Fruit fly (Drosophila melanogaster): Measurements from ENCODE around the gene Muc11A.
"Not testable (repeated sequence)": the region's sequence is repeated elsewhere in the genome, so short reads cannot be mapped to it uniquely, and the experiment has no call there.

The Muc11A gene

dm6 chrX:12073637-12074036 is 14.0 kb downstream of the Muc11A start:
- no peak for TF ChIP-seq Clk (GFP tag; optimal IDR thresholded peaks at IDR 0.05)

- no peak for TF ChIP-seq Crg-1 (GFP tag; optimal IDR thresholded peaks at IDR 0.05)
- TF ChIP-seq CG33017 (tag; optimal IDR thresholded peaks at IDR 0.05), result no peak
- no peak for TF ChIP-seq CG11617 (GFP tag; optimal IDR thresholded peaks at IDR 0.05)
- no peak for TF ChIP-seq CG12768 (GFP tag; optimal IDR thresholded peaks at IDR 0.05)
- no peak for TF ChIP-seq cnc (optimal IDR thresholded peaks at IDR 0.05)
- TF ChIP-seq Clk (GFP tag; optimal IDR thresholded peaks at IDR 0.05), result no peak
- no peak for TF ChIP-seq toe (GFP tag; optimal IDR thresholded peaks at IDR 0.05)
- TF ChIP-seq pad (GFP tag; optimal IDR thresholded peaks at IDR 0.05), result no peak
- TF ChIP-seq Mnt (GFP tag; optimal IDR thresholded peaks at IDR 0.05), result no peak
- no peak for TF ChIP-seq CG1620 (GFP tag; optimal IDR thresholded peaks at IDR 0.05)
- TF ChIP-seq CG5204 (GFP tag; optimal IDR thresholded peaks at IDR 0.05), result no peak
- TF ChIP-seq CG7101 (tag; optimal IDR thresholded peaks at IDR 0.05), result no peak
- no peak for TF ChIP-seq bab1 (GFP tag; optimal IDR thresholded peaks at IDR 0.05)
- TF ChIP-seq CG14711 (tag; optimal IDR thresholded peaks at IDR 0.05), result no peak
- TF ChIP-seq tj (GFP tag; optimal IDR thresholded peaks at IDR 0.05), result no peak
- TF ChIP-seq ovo (GFP tag; optimal IDR thresholded peaks at IDR 0.05), result no peak
- no peak for TF ChIP-seq cic (GFP tag; optimal IDR thresholded peaks at IDR 0.05)
- TF ChIP-seq kay (GFP tag; ENCODE audit: borderline replicate concordance), result no peak
- no peak for TF ChIP-seq Hr96 (GFP tag; optimal IDR thresholded peaks at IDR 0.05)
Measured at dm6 chrX:12075569-12075968, 16.0 kb downstream of the Muc11A start.

DNA sequence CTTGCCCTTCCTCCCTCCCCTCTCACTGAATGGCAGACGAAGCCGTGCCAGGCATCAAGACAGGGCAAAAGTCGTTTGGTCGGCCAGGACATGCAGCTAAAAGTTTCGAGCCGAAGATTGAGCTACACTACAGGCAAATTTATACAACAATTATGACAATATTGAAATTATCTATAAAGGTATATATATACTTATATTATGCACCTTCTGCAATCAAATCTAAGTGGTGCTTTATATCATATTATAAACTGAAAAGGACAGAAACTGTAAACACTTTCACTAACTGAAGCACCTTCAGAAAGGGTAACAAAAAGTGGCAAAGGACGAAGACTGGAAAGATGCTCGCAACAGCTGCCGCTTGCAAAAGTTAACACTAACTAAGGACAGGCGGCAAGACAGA is 16.6 kb downstream of the Muc11A start:
- TF ChIP-seq CG11617 (GFP tag; optimal IDR thresholded peaks at IDR 0.05) (no peak), Crg-1 (GFP tag; optimal IDR thresholded peaks at IDR 0.05) (no peak), Mnt (GFP tag; optimal IDR thresholded peaks at IDR 0.05) (no peak), tj (GFP tag; optimal IDR thresholded peaks at IDR 0.05) (no peak), Clk (GFP tag; optimal IDR thresholded peaks at IDR 0.05) (no peak), Hr96 (GFP tag; optimal IDR thresholded peaks at IDR 0.05) (no peak), ovo (GFP tag; optimal IDR thresholded peaks at IDR 0.05) (no peak), CG14711 (tag; optimal IDR thresholded peaks at IDR 0.05) (no peak), bab1 (GFP tag; optimal IDR thresholded peaks at IDR 0.05) (no peak), CG7101 (tag; optimal IDR thresholded peaks at IDR 0.05) (no peak), cnc (optimal IDR thresholded peaks at IDR 0.05) (no peak), kay (GFP tag; ENCODE audit: borderline replicate concordance) (no peak), CG1620 (GFP tag; optimal IDR thresholded peaks at IDR 0.05) (no peak), CG33017 (tag; optimal IDR thresholded peaks at IDR 0.05) (no peak), CG12768 (GFP tag; optimal IDR thresholded peaks at IDR 0.05) (no peak), cic (GFP tag; optimal IDR thresholded peaks at IDR 0.05) (no peak), pad (GFP tag; optimal IDR thresholded peaks at IDR 0.05) (no peak), CG5204 (GFP tag; optimal IDR thresholded peaks at IDR 0.05) (no peak)

dm6 chrX:12082244-12082643 is 22.6 kb downstream of the Muc11A start:
- TF ChIP-seq Clk (GFP tag; optimal IDR thresholded peaks at IDR 0.05), result no peak
- TF ChIP-seq Mnt (GFP tag; optimal IDR thresholded peaks at IDR 0.05), result no peak
- TF ChIP-seq Hr96 (GFP tag; optimal IDR thresholded peaks at IDR 0.05), result no peak
- no peak for TF ChIP-seq toe (GFP tag; optimal IDR thresholded peaks at IDR 0.05)
- no peak for TF ChIP-seq CG7101 (tag; optimal IDR thresholded peaks at IDR 0.05)
- TF ChIP-seq CG12768 (GFP tag; optimal IDR thresholded peaks at IDR 0.05), result no peak
- TF ChIP-seq tj (GFP tag; optimal IDR thresholded peaks at IDR 0.05), result no peak
- no peak for TF ChIP-seq bab1 (GFP tag; optimal IDR thresholded peaks at IDR 0.05)
- TF ChIP-seq CG14711 (tag; optimal IDR thresholded peaks at IDR 0.05), result no peak
- no peak for TF ChIP-seq cic (GFP tag; optimal IDR thresholded peaks at IDR 0.05)
- TF ChIP-seq CG7045 (GFP tag; optimal IDR thresholded peaks at IDR 0.05), result no peak
- TF ChIP-seq CG11617 (GFP tag; optimal IDR thresholded peaks at IDR 0.05), result no peak

dm6 chrX:12084406-12084805 is 24.8 kb downstream of the Muc11A start:
- TF ChIP-seq Mnt (GFP tag; optimal IDR thresholded peaks at IDR 0.05), result no peak

dm6 chrX:12085694-12086093 is 26.1 kb downstream of the Muc11A start:
- no peak for TF ChIP-seq CG14711 (tag; optimal IDR thresholded peaks at IDR 0.05)
- no peak for TF ChIP-seq Crg-1 (GFP tag; optimal IDR thresholded peaks at IDR 0.05)
- TF ChIP-seq CG33017 (tag; optimal IDR thresholded peaks at IDR 0.05), result no peak
- no peak for TF ChIP-seq CG5204 (GFP tag; optimal IDR thresholded peaks at IDR 0.05)
- no peak for TF ChIP-seq bab1 (GFP tag; optimal IDR thresholded peaks at IDR 0.05)
- no peak for TF ChIP-seq Clk (GFP tag; optimal IDR thresholded peaks at IDR 0.05)
- TF ChIP-seq kay (GFP tag; ENCODE audit: borderline replicate concordance), result no peak
- TF ChIP-seq toe (GFP tag; optimal IDR thresholded peaks at IDR 0.05), result no peak
- no peak for TF ChIP-seq pad (GFP tag; optimal IDR thresholded peaks at IDR 0.05)
- no peak for TF ChIP-seq CG1620 (GFP tag; optimal IDR thresholded peaks at IDR 0.05)
- no peak for TF ChIP-seq CG7101 (tag; optimal IDR thresholded peaks at IDR 0.05)
- no peak for TF ChIP-seq CG7045 (GFP tag; optimal IDR thresholded peaks at IDR 0.05)
- TF ChIP-seq CG12768 (GFP tag; optimal IDR thresholded peaks at IDR 0.05), result no peak
- TF ChIP-seq tj (GFP tag; optimal IDR thresholded peaks at IDR 0.05), result no peak
- no peak for TF ChIP-seq cnc (optimal IDR thresholded peaks at IDR 0.05)
- no peak for TF ChIP-seq CG11617 (GFP tag; optimal IDR thresholded peaks at IDR 0.05)
- TF ChIP-seq ovo (GFP tag; optimal IDR thresholded peaks at IDR 0.05), result no peak
- no peak for TF ChIP-seq Mnt (GFP tag; optimal IDR thresholded peaks at IDR 0.05)
- no peak for TF ChIP-seq cic (GFP tag; optimal IDR thresholded peaks at IDR 0.05)
- no peak for TF ChIP-seq Hr96 (GFP tag; optimal IDR thresholded peaks at IDR 0.05)

DNA sequence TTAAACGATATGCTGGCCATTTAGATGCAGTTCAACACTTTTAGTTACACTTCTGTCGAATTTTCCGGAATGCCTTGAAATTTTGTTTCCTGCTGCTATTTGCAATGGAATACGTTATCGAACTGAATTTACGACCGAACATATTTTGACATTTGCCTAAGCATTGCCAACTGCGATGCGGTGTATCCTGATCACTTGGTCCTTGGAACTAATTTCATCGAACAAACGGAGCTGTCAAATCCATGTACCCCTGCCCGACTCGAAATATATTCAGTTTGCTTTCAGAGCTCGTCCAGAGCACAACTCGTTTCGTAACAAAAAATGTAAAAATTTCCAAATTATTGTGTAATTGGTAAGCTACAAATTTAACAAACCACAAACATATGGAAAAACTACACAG is 27.3 kb downstream of the Muc11A start, which contains the start of gene CG15734:
TSS of gene CG15734 (minus strand) at position 101 of the 400 bp plus-strand sequence.
- TF ChIP-seq kay (GFP tag; ENCODE audit: borderline replicate concordance); CG14711 (tag; optimal IDR thresholded peaks at IDR 0.05); Mnt (GFP tag; optimal IDR thresholded peaks at IDR 0.05): not testable (repeated sequence)

All from whole organism, adult.